Fruit fly (Drosophila melanogaster): ENCODE measurements around the gene CG1647.

The CG1647 gene

dm6 chr3R:28819555-28820305 lies at the start of gene CG1647, which contains the start of gene CG1523 (continued):
- TF ChIP-seq BEAF-32 (GFP tag; optimal IDR thresholded peaks at IDR 0.05) (peak; percentile 68), Vsx1 (GFP tag; optimal IDR thresholded peaks at IDR 0.05) (no peak), Dad (GFP tag; optimal IDR thresholded peaks at IDR 0.05) (peak; percentile 24), CG1647 (GFP tag; optimal IDR thresholded peaks at IDR 0.05) (peak; percentile 57), gfzf (GFP tag; optimal IDR thresholded peaks at IDR 0.05) (peak; percentile 8), fu2 (GFP tag; optimal IDR thresholded peaks at IDR 0.05) (peak; percentile 70), lab (GFP tag; optimal IDR thresholded peaks at IDR 0.05) (no peak), CG7372 (GFP tag; IDR thresholded peaks at IDR 0.05) (0 out of 2 replicates have a peak, but pooled peaks have one; percentile 48), CG17829 (tag; optimal IDR thresholded peaks at IDR 0.05) (peak; percentile 79), CG8281 (tag; optimal IDR thresholded peaks at IDR 0.05) (no peak), knrl (GFP tag; IDR thresholded peaks at IDR 0.05; ENCODE audit: partially characterized antibody) (peak; percentile 56; the same call in 2 of the 3 replicates), HLH54F (GFP tag; optimal IDR thresholded peaks at IDR 0.05) (peak; percentile 59), CG14667 (GFP tag; IDR thresholded peaks at IDR 0.05) (no peak), Elba2 (GFP tag; optimal IDR thresholded peaks at IDR 0.05) (no peak), CG14050 (GFP tag; IDR thresholded peaks at IDR 0.05) (0 out of 3 replicates have a peak, but pooled peaks have one; percentile 26), CG1529 (GFP tag; optimal IDR thresholded peaks at IDR 0.05) (no peak), CG17568 (GFP tag; optimal IDR thresholded peaks at IDR 0.05) (no peak), gcm2 (GFP tag; optimal IDR thresholded peaks at IDR 0.05) (no peak), CG8388 (GFP tag; optimal IDR thresholded peaks at IDR 0.05) (peak; percentile 57), zfh2 (GFP tag; optimal IDR thresholded peaks at IDR 0.05) (peak; percentile 55), Meics (GFP tag; optimal IDR thresholded peaks at IDR 0.05) (no peak), Neu2 (GFP tag; optimal IDR thresholded peaks at IDR 0.05; ENCODE audit: borderline replicate concordance) (no peak), CG33557 (GFP tag; optimal IDR thresholded peaks at IDR 0.05) (peak; percentile 84), tgo (GFP tag; IDR thresholded peaks at IDR 0.05) (peak; percentile 67), CG4404 (GFP tag; IDR thresholded peaks at IDR 0.05) (peak; percentile 60), sisA (GFP tag; IDR thresholded peaks at IDR 0.05) (0 out of 2 replicates have a peak, but pooled peaks have one; percentile 14), CG3407 (GFP tag; optimal IDR thresholded peaks at IDR 0.05) (no peak), CG8765 (GFP tag; IDR thresholded peaks at IDR 0.05) (peak; percentile 31; the same call in 1 of the 2 replicates), p53 (GFP tag; optimal IDR thresholded peaks at IDR 0.05) (no peak), D19A (tag; optimal IDR thresholded peaks at IDR 0.05) (no peak), disco-r (GFP tag; optimal IDR thresholded peaks at IDR 0.05) (peak; percentile 38), CG11696 (GFP tag; IDR thresholded peaks at IDR 0.05) (no peak), schlank (tag; optimal IDR thresholded peaks at IDR 0.05) (no peak), H2.0 (GFP tag; IDR thresholded peaks at IDR 0.05) (no peak), Ravus (GFP tag; IDR thresholded peaks at IDR 0.05) (no peak), B-H1 (GFP tag; IDR thresholded peaks at IDR 0.05) (no peak), CG12769 (tag; optimal IDR thresholded peaks at IDR 0.05) (no peak), CG11093 (GFP tag; IDR thresholded peaks at IDR 0.05) (peak; percentile 35; the same call in 1 of the 3 replicates), CG34224 (GFP tag; IDR thresholded peaks at IDR 0.05; ENCODE audit: partially characterized antibody) (peak; percentile 15; the same call in 1 of the 3 replicates), yki (optimal IDR thresholded peaks at IDR 0.05) (no peak), corto (GFP tag; optimal IDR thresholded peaks at IDR 0.05) (no peak), CG2129 (GFP tag; IDR thresholded peaks at IDR 0.05; ENCODE audit: partially characterized antibody) (peak; percentile 37), Eip74EF (GFP tag; optimal IDR thresholded peaks at IDR 0.05) (no peak), NC2α (GFP tag; optimal IDR thresholded peaks at IDR 0.05) (peak; percentile 55), ssp (GFP tag; IDR thresholded peaks at IDR 0.05) (peak; percentile 38; the same call in 1 of the 2 replicates), CG11398 (GFP tag; optimal IDR thresholded peaks at IDR 0.05) (peak; percentile 29), ewg (GFP tag; optimal IDR thresholded peaks at IDR 0.05) (no peak), CG10321 (GFP tag; IDR thresholded peaks at IDR 0.05) (no peak), dati (GFP tag; IDR thresholded peaks at IDR 0.05) (no peak)
